Fruit fly (Drosophila melanogaster): ENCODE results near the gene RpS6.

The RpS6 gene

DNA sequence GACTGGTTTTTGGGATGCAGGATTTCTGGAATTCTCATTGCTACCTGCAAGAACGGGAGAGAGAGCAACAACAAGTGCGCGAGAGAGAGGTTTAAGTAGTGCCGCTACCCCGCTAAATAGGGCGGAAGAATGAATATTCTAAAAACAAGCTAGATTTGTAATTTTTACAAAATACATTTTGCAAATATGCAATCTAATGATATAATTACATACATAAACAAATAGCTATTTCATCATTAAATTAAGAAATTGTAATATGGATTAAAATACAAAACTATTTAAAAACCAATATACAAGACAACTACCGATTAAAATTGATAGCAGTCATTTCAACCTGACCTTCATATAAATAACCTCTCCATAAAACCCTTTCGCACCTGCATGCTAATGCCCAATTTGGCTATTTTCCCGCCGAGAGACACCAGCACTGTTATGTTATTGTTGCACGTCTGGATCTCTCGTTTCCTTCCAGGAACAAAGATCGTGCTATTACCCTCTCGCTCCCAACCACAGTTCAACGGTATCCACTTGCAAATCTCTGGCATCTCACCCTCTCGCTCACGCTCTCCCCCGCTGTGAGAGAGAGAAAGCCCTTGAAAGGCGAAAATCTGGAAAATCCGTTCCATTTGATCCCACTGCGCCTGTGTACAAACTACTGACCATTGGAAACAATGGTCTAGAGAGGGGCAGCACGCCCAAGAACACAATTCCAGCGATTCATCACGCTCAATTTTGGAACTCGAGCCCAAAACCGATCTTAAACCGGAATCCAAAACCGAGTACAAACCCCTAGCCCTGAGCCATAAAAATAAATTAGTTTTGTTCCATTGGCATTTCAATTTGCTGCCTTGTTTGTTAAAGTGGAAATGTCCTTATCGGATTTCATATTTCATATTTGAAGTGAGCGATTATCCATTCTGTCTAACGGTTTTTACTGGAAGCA lies 9.3 kb downstream of the RpS6 start, which contains the start of gene Nek2:
TSS of gene Nek2 (minus strand) at position 51 of the 943 bp plus-strand sequence.
- TF ChIP-seq Hr78 (GFP tag; optimal IDR thresholded peaks at IDR 0.05) (no peak), dsf (GFP tag; optimal IDR thresholded peaks at IDR 0.05; ENCODE audit: borderline replicate concordance) (no peak), woc (GFP tag; optimal IDR thresholded peaks at IDR 0.05) (peak; percentile 75), CG32264 (GFP tag; optimal IDR thresholded peaks at IDR 0.05) (no peak), dmrt93B (GFP tag; optimal IDR thresholded peaks at IDR 0.05) (no peak), CrebA (GFP tag; optimal IDR thresholded peaks at IDR 0.05; ENCODE audit: borderline replicate concordance) (no peak), Rel (GFP tag; optimal IDR thresholded peaks at IDR 0.05) (no peak), Rel (tag; optimal IDR thresholded peaks at IDR 0.05) (no peak), Jra (GFP tag; optimal IDR thresholded peaks at IDR 0.05) (no peak), OdsH (GFP tag; optimal IDR thresholded peaks at IDR 0.05) (peak; percentile 42), Mio (GFP tag; optimal IDR thresholded peaks at IDR 0.05) (no peak), GATAd (GFP tag; optimal IDR thresholded peaks at IDR 0.05) (no peak), sage (GFP tag; optimal IDR thresholded peaks at IDR 0.05) (no peak), ey (GFP tag; optimal IDR thresholded peaks at IDR 0.05) (no peak), fru (GFP tag; optimal IDR thresholded peaks at IDR 0.05) (peak; percentile 15), usp (GFP tag; optimal IDR thresholded peaks at IDR 0.05) (no peak), Dfd (GFP tag; optimal IDR thresholded peaks at IDR 0.05) (no peak), Hr83 (GFP tag; optimal IDR thresholded peaks at IDR 0.05; ENCODE audit: poor library complexity, severe bottlenecking) (no peak), HLH106 (tag; optimal IDR thresholded peaks at IDR 0.05) (peak; percentile 51), jim (GFP tag; optimal IDR thresholded peaks at IDR 0.05) (no peak), psq (GFP tag; optimal IDR thresholded peaks at IDR 0.05) (peak; percentile 23), brk (GFP tag; optimal IDR thresholded peaks at IDR 0.05) (no peak), Hnf4 (GFP tag; optimal IDR thresholded peaks at IDR 0.05) (no peak), Sp1 (GFP tag; optimal IDR thresholded peaks at IDR 0.05) (peak; percentile 49), dl (GFP tag; optimal IDR thresholded peaks at IDR 0.05; ENCODE audit: insufficient read depth in 1 of 2, partially characterized antibody in 2 of 2) (peak; percentile 13 to 46), lola (GFP tag; optimal IDR thresholded peaks at IDR 0.05) (no peak), Myc (optimal IDR thresholded peaks at IDR 0.05) (peak; percentile 76), br (GFP tag; optimal IDR thresholded peaks at IDR 0.05) (no peak), tai (GFP tag; optimal IDR thresholded peaks at IDR 0.05) (no peak), pan (optimal IDR thresholded peaks at IDR 0.05) (no peak), sv (GFP tag; optimal IDR thresholded peaks at IDR 0.05) (no peak), Abd-B (GFP tag; optimal IDR thresholded peaks at IDR 0.05) (no peak), Dif (GFP tag; optimal IDR thresholded peaks at IDR 0.05; ENCODE audit: partially characterized antibody) (no peak), h (GFP tag; optimal IDR thresholded peaks at IDR 0.05) (peak; percentile 24), rgr (GFP tag; optimal IDR thresholded peaks at IDR 0.05) (no peak), N (GFP tag; optimal IDR thresholded peaks at IDR 0.05) (no peak), foxo (GFP tag; optimal IDR thresholded peaks at IDR 0.05) (peak in 1 of 2 experiments; percentile 37), CG9705 (GFP tag; optimal IDR thresholded peaks at IDR 0.05) (no peak)

DNA sequence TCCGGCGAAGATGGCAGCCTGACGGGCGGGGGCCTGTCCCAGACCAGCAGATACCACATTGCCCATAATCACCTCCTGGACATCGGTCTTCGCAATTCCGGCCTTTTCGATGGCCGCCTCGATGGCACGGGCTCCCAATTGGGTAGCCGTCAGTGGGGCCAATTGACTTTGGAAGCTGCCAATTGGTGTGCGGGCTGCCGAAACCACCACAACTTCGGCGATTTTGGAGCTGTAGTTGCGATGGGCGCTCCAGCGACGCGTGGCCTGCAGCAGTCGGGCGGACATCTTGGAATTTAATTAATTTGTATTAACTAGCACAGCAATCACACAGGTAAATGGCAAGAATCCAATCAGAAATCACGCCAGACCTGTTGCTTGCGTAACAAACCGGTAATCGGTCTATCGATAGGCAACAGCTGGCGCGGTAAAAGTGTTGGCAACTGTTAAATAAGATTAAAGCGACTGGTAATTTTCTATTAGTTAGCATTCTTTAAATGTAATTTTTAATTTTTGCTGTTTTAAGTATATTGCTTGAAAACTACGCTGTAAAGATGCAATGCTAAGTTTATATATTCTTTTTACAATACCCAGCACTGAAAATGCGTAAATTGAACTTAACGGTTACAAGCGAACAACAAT lies 12.6 kb downstream of the RpS6 start, which contains the start of gene Acat1:
TSS of gene Acat1 (minus strand) at position 400 of the 639 bp plus-strand sequence.
- peak; percentile 83 for TF ChIP-seq br (GFP tag; optimal IDR thresholded peaks at IDR 0.05)
- peak; percentile 52 for TF ChIP-seq GATAd (GFP tag; optimal IDR thresholded peaks at IDR 0.05)
- TF ChIP-seq Abd-B (GFP tag; optimal IDR thresholded peaks at IDR 0.05) = no peak
- TF ChIP-seq jim (GFP tag; optimal IDR thresholded peaks at IDR 0.05) = no peak
- peak; percentile 83 for TF ChIP-seq ey (GFP tag; optimal IDR thresholded peaks at IDR 0.05)
- peak; percentile 86 for TF ChIP-seq Jra (GFP tag; optimal IDR thresholded peaks at IDR 0.05)
- TF ChIP-seq sv (GFP tag; optimal IDR thresholded peaks at IDR 0.05) = peak; percentile 34
- no peak for TF ChIP-seq Myc (optimal IDR thresholded peaks at IDR 0.05)
- TF ChIP-seq CG9705 (GFP tag; optimal IDR thresholded peaks at IDR 0.05) = peak; percentile 11
- TF ChIP-seq woc (GFP tag; optimal IDR thresholded peaks at IDR 0.05) = peak; percentile 58
- TF ChIP-seq brk (GFP tag; optimal IDR thresholded peaks at IDR 0.05) = no peak
- no peak for TF ChIP-seq tai (GFP tag; optimal IDR thresholded peaks at IDR 0.05)
- peak; percentile 89 for TF ChIP-seq h (GFP tag; optimal IDR thresholded peaks at IDR 0.05)
- TF ChIP-seq foxo (GFP tag; optimal IDR thresholded peaks at IDR 0.05) = peak in 1 of 2 experiments; percentile 90
- TF ChIP-seq Vsx2 (GFP tag; optimal IDR thresholded peaks at IDR 0.05; ENCODE audit: partially characterized antibody) = no peak
- TF ChIP-seq Dfd (GFP tag; optimal IDR thresholded peaks at IDR 0.05) = no peak
- no peak for TF ChIP-seq usp (GFP tag; optimal IDR thresholded peaks at IDR 0.05)
- TF ChIP-seq fru (GFP tag; optimal IDR thresholded peaks at IDR 0.05) = peak; percentile 87
- peak; percentile 35 for TF ChIP-seq dmrt93B (GFP tag; optimal IDR thresholded peaks at IDR 0.05)
- TF ChIP-seq psq (GFP tag; optimal IDR thresholded peaks at IDR 0.05) = peak; percentile 80
- no peak for TF ChIP-seq lola (GFP tag; optimal IDR thresholded peaks at IDR 0.05)
- peak; percentile 53 for TF ChIP-seq Sp1 (GFP tag; optimal IDR thresholded peaks at IDR 0.05)
- peak; percentile 81 for TF ChIP-seq OdsH (GFP tag; optimal IDR thresholded peaks at IDR 0.05)
- TF ChIP-seq pan (optimal IDR thresholded peaks at IDR 0.05) = no peak
- no peak for TF ChIP-seq Rel (GFP tag; optimal IDR thresholded peaks at IDR 0.05)
- no peak for TF ChIP-seq Rel (tag; optimal IDR thresholded peaks at IDR 0.05)
- TF ChIP-seq CrebA (GFP tag; optimal IDR thresholded peaks at IDR 0.05; ENCODE audit: borderline replicate concordance) = no peak
- peak; percentile 58 for TF ChIP-seq dsf (GFP tag; optimal IDR thresholded peaks at IDR 0.05; ENCODE audit: borderline replicate concordance)
- TF ChIP-seq Mio (GFP tag; optimal IDR thresholded peaks at IDR 0.05) = peak; percentile 19
- TF ChIP-seq rgr (GFP tag; optimal IDR thresholded peaks at IDR 0.05) = peak; percentile 89
- TF ChIP-seq Dif (GFP tag; optimal IDR thresholded peaks at IDR 0.05; ENCODE audit: partially characterized antibody) = no peak
- peak; percentile 59 for TF ChIP-seq CG32264 (GFP tag; optimal IDR thresholded peaks at IDR 0.05)
- peak; percentile 69 for TF ChIP-seq HLH106 (tag; optimal IDR thresholded peaks at IDR 0.05)
- TF ChIP-seq Hnf4 (GFP tag; optimal IDR thresholded peaks at IDR 0.05) = peak; percentile 91
- TF ChIP-seq Hr78 (GFP tag; optimal IDR thresholded peaks at IDR 0.05) = no peak
- peak; percentile 77 for TF ChIP-seq sage (GFP tag; optimal IDR thresholded peaks at IDR 0.05)
- peak; percentile 39 for TF ChIP-seq Hr83 (GFP tag; optimal IDR thresholded peaks at IDR 0.05; ENCODE audit: poor library complexity, severe bottlenecking)
- no peak for TF ChIP-seq N (GFP tag; optimal IDR thresholded peaks at IDR 0.05)
